Fruit fly (Drosophila melanogaster) whole organism, embryonic: ENCODE results near the gene Rm62.
A peak's percentile ranks its signal among the peaks of the same experiment; 100 is the strongest.

Source experiments
- Atf-2 ChIP-seq: fragments of 200-800 bp; sonication (Bioruptor generic); optimal IDR thresholded peaks from 2 replicates; lab custom pipeline; 2016; ENCODE audit warnings: missing biosample characterization, missing genetic modification characterization
- Atf6 ChIP-seq: fragments of 200-800 bp; sonication (Bioruptor generic); IDR thresholded peaks from 2 replicates; pipeline ENCODE4 v1.3.6; 2022; ENCODE audit warnings: missing biosample characterization, missing genetic modification characterization
- CG10147 ChIP-seq: fragments of 200-800 bp; sonication (Bioruptor generic); optimal IDR thresholded peaks from 2 replicates; lab custom pipeline; 2019; ENCODE audit warnings: missing biosample characterization, mild to moderate bottlenecking, missing genetic modification characterization, moderate library complexity
- CG10565 ChIP-seq: fragments of 200-800 bp; sonication (Bioruptor generic); optimal IDR thresholded peaks from 3 replicates; lab custom pipeline; 2016; ENCODE audit warnings: missing biosample characterization, mild to moderate bottlenecking, missing genetic modification characterization
- CG11456 ChIP-seq: fragments of 200-800 bp; sonication (Bioruptor generic); IDR thresholded peaks from 3 replicates; pipeline ENCODE4 v1.3.6; 2022; ENCODE audit warnings: missing biosample characterization, missing genetic modification characterization
- CG11504 ChIP-seq: fragments of 200-800 bp; sonication (Bioruptor generic); optimal IDR thresholded peaks from 3 replicates; lab custom pipeline; 2019; ENCODE audit warnings: missing biosample characterization, mild to moderate bottlenecking, missing genetic modification characterization, moderate library complexity
- CG12236 ChIP-seq: fragments of 200-800 bp; sonication (Bioruptor generic); optimal IDR thresholded peaks from 2 replicates; lab custom pipeline; 2016; ENCODE audit warnings: missing biosample characterization, missing genetic modification characterization
- CG12391 ChIP-seq: fragments of 200-800 bp; sonication (Bioruptor generic); optimal IDR thresholded peaks from 3 replicates; lab custom pipeline; 2018; ENCODE audit warnings: missing biosample characterization, mild to moderate bottlenecking, missing genetic modification characterization, moderate library complexity
- CG14050 ChIP-seq: fragments of 200-800 bp; sonication (Bioruptor generic); IDR thresholded peaks from 3 replicates; pipeline ENCODE4 v1.3.6; 2022; ENCODE audit warnings: missing biosample characterization, missing genetic modification characterization
- CG16863 ChIP-seq: fragments of 200-800 bp; sonication (Bioruptor generic); optimal IDR thresholded peaks from 3 replicates; lab custom pipeline; 2016; ENCODE audit warnings: missing biosample characterization, missing genetic modification characterization
- CG18476 ChIP-seq: fragments of 200-800 bp; sonication (Bioruptor generic); optimal IDR thresholded peaks from 2 replicates; lab custom pipeline; 2016; ENCODE audit warnings: missing biosample characterization, mild to moderate bottlenecking, missing genetic modification characterization
- CG2678 ChIP-seq: fragments of 200-800 bp; sonication (Bioruptor generic); optimal IDR thresholded peaks from 3 replicates; lab custom pipeline; 2019; ENCODE audit warnings: missing biosample characterization, mild to moderate bottlenecking, missing genetic modification characterization, moderate library complexity
- CG34422 ChIP-seq: fragments of 200-800 bp; sonication (Bioruptor generic); IDR thresholded peaks from 3 replicates; pipeline ENCODE4 v1.3.6; 2022; ENCODE audit warnings: missing biosample characterization, missing genetic modification characterization
- CG4404 ChIP-seq: fragments of 200-800 bp; sonication (Bioruptor generic); IDR thresholded peaks from 2 replicates; pipeline ENCODE4 v1.3.6; 2022; ENCODE audit warnings: missing biosample characterization, missing genetic modification characterization
- CG6654 ChIP-seq: fragments of 200-800 bp; sonication (Bioruptor generic); optimal IDR thresholded peaks from 2 replicates; lab custom pipeline; 2017; ENCODE audit warnings: missing biosample characterization, mild to moderate bottlenecking, missing genetic modification characterization
- CG7745 ChIP-seq: fragments of 200-800 bp; sonication (Bioruptor generic); optimal IDR thresholded peaks from 2 replicates; lab custom pipeline; 2018; ENCODE audit warnings: missing biosample characterization, mild to moderate bottlenecking, missing genetic modification characterization, moderate library complexity
- CG8388 ChIP-seq: fragments of 200-800 bp; sonication (Bioruptor generic); optimal IDR thresholded peaks from 2 replicates; lab custom pipeline; 2019; ENCODE audit warnings: missing biosample characterization, mild to moderate bottlenecking, missing genetic modification characterization, moderate library complexity
- CG9817 ChIP-seq: fragments of 200-800 bp; sonication (Bioruptor generic); optimal IDR thresholded peaks from 2 replicates; lab custom pipeline; 2018; ENCODE audit warnings: missing biosample characterization, mild to moderate bottlenecking, missing genetic modification characterization, moderate library complexity
- CoRest ChIP-seq: fragments of 200-800 bp; sonication (Bioruptor generic); optimal IDR thresholded peaks from 3 replicates; lab custom pipeline; 2018; ENCODE audit warnings: missing biosample characterization, mild to moderate bottlenecking, missing genetic modification characterization, moderate library complexity
- Deaf1 ChIP-seq: fragments of 200-800 bp; optimal IDR thresholded peaks from 3 replicates; lab custom pipeline; 2019; ENCODE audit warnings: missing biosample characterization, mild to moderate bottlenecking, missing genetic modification characterization, moderate library complexity
- Eip74EF ChIP-seq, 2 experiments: fragments of 200-800 bp in 1 of 2; fragments of >200 bp in 1 of 2; sonication (Bioruptor generic) in 1 of 2; optimal IDR thresholded peaks; 2 replicates each; lab custom pipeline; 2017 to 2019; ENCODE audit warnings: missing biosample characterization in 2 of 2, missing genetic modification characterization in 2 of 2, mild to moderate bottlenecking in 1 of 2, moderate library complexity in 1 of 2
- Fer3 ChIP-seq: fragments of 200-800 bp; sonication (Bioruptor generic); optimal IDR thresholded peaks from 2 replicates; lab custom pipeline; 2018; ENCODE audit warnings: missing biosample characterization, mild to moderate bottlenecking, missing genetic modification characterization, moderate library complexity
- HmgZ ChIP-seq: fragments of 200-800 bp; sonication (Bioruptor generic); optimal IDR thresholded peaks from 2 replicates; lab custom pipeline; 2018; ENCODE audit warnings: missing biosample characterization, mild to moderate bottlenecking, missing genetic modification characterization
- Hr78 ChIP-seq, 2 experiments: fragments of 200-800 bp in 1 of 2; fragments of >200 bp in 1 of 2; sonication (Bioruptor generic) in 1 of 2; optimal IDR thresholded peaks; 2 replicates each; lab custom pipeline; 2017 to 2019; ENCODE audit warnings: missing biosample characterization in 2 of 2, missing genetic modification characterization in 2 of 2, mild to moderate bottlenecking in 1 of 2, moderate library complexity in 1 of 2
- Jarid2 ChIP-seq: fragments of 200-800 bp; sonication (Bioruptor generic); optimal IDR thresholded peaks from 3 replicates; lab custom pipeline; 2017; ENCODE audit warnings: mild to moderate bottlenecking, missing biosample characterization, missing genetic modification reagents, missing genetic modification characterization
- MTF-1 ChIP-seq: fragments of 200-800 bp; sonication (Bioruptor generic); optimal IDR thresholded peaks from 2 replicates; lab custom pipeline; 2018; ENCODE audit warnings: missing biosample characterization, mild to moderate bottlenecking, missing genetic modification characterization, borderline replicate concordance
- NC2β ChIP-seq: fragments of 200-800 bp; sonication (Bioruptor generic); optimal IDR thresholded peaks from 2 replicates; lab custom pipeline; 2016; ENCODE audit warnings: missing biosample characterization, missing genetic modification characterization
- Sox102F ChIP-seq: fragments of 200-800 bp; sonication (Bioruptor generic); optimal IDR thresholded peaks from 2 replicates; lab custom pipeline; 2018; ENCODE audit warnings: missing biosample characterization, mild to moderate bottlenecking, missing genetic modification characterization, moderate library complexity
- Tbp ChIP-seq: fragments of >200 bp; optimal IDR thresholded peaks from 2 replicates; lab custom pipeline; 2018; ENCODE audit warnings: missing biosample characterization, missing genetic modification characterization
- aop ChIP-seq: fragments of 200-800 bp; sonication (Bioruptor generic); IDR thresholded peaks from 2 replicates; pipeline ENCODE4 v1.3.6; 2022; ENCODE audit warnings: missing biosample characterization, missing genetic modification characterization
- bab2 ChIP-seq: fragments of 200-800 bp; sonication (Bioruptor generic); optimal IDR thresholded peaks from 2 replicates; lab custom pipeline; 2016; ENCODE audit warnings: missing biosample characterization, missing genetic modification characterization
- bigmax ChIP-seq: fragments of 200-800 bp; sonication (Bioruptor generic); optimal IDR thresholded peaks from 2 replicates; lab custom pipeline; 2018; ENCODE audit warnings: missing biosample characterization, mild to moderate bottlenecking, missing genetic modification characterization
- bowl ChIP-seq: fragments of 200-800 bp; sonication (Bioruptor generic); IDR thresholded peaks from 2 replicates; pipeline ENCODE4 v1.3.6; 2022; ENCODE audit warnings: missing biosample characterization, missing genetic modification characterization
- eve ChIP-seq, 2 experiments: fragments of >200 bp; optimal IDR thresholded peaks; 2 replicates each; lab custom pipeline; 2017; ENCODE audit warnings: missing biosample characterization in 2 of 2, missing genetic modification characterization in 2 of 2
- ewg ChIP-seq: fragments of 200-800 bp; sonication (Bioruptor generic); optimal IDR thresholded peaks from 3 replicates; lab custom pipeline; 2017; ENCODE audit warnings: mild to moderate bottlenecking, missing biosample characterization, missing genetic modification reagents, missing genetic modification characterization
- grau ChIP-seq: fragments of 200-800 bp; optimal IDR thresholded peaks from 3 replicates; lab custom pipeline; 2019; ENCODE audit warnings: missing biosample characterization, mild to moderate bottlenecking, missing genetic modification characterization, moderate library complexity
- gt ChIP-seq: fragments of 200-800 bp; sonication (Bioruptor generic); IDR thresholded peaks from 2 replicates; pipeline ENCODE4 v1.3.6; 2022; ENCODE audit warnings: missing biosample characterization, missing genetic modification characterization
- h ChIP-seq: fragments of >200 bp; optimal IDR thresholded peaks from 2 replicates; lab custom pipeline; 2017
- inv ChIP-seq: fragments of 200-800 bp; sonication (Bioruptor generic); IDR thresholded peaks from 2 replicates; pipeline ENCODE4 v1.3.6; 2022; ENCODE audit warnings: missing biosample characterization, missing genetic modification characterization; ENCODE audit not compliant: partially characterized antibody
- lbe ChIP-seq: fragments of 200-800 bp; sonication (Bioruptor generic); optimal IDR thresholded peaks from 2 replicates; lab custom pipeline; 2016; ENCODE audit warnings: missing biosample characterization, mild to moderate bottlenecking, missing genetic modification characterization
- lmd ChIP-seq: fragments of 200-800 bp; sonication (Bioruptor generic); IDR thresholded peaks from 2 replicates; pipeline ENCODE4 v1.3.6; 2022; ENCODE audit warnings: missing biosample characterization, missing genetic modification characterization
- lov ChIP-seq, 2 experiments: fragments of 200-800 bp in 1 of 2; fragments of >200 bp in 1 of 2; sonication (Bioruptor generic) in 1 of 2; IDR thresholded peaks in 1 of 2; optimal IDR thresholded peaks in 1 of 2; 2 replicates in 1 of 2; 3 replicates in 1 of 2; pipeline versions ENCODE4 v1.3.6 to Lab custom; 2017 to 2022; ENCODE audit warnings: missing biosample characterization in 1 of 2, missing genetic modification characterization in 1 of 2
- org-1 ChIP-seq: fragments of 200-800 bp; sonication (Bioruptor generic); optimal IDR thresholded peaks from 2 replicates; lab custom pipeline; 2017; ENCODE audit warnings: missing biosample characterization, missing genetic modification characterization
- pb ChIP-seq: fragments of 200-800 bp; sonication (Bioruptor generic); optimal IDR thresholded peaks from 3 replicates; lab custom pipeline; 2016; ENCODE audit warnings: missing biosample characterization, missing genetic modification characterization
- peb ChIP-seq: fragments of 200-800 bp; sonication (Bioruptor generic); IDR thresholded peaks from 2 replicates; pipeline ENCODE4 v1.3.6; 2022; ENCODE audit warnings: missing biosample characterization, missing genetic modification characterization
- pnt ChIP-seq: fragments of 200-800 bp; sonication (Bioruptor generic); optimal IDR thresholded peaks from 3 replicates; lab custom pipeline; 2016; ENCODE audit warnings: missing biosample characterization, missing genetic modification characterization
- rib ChIP-seq: fragments of 200-800 bp; sonication (Bioruptor generic); IDR thresholded peaks from 2 replicates; pipeline ENCODE4 v1.3.6; 2022; ENCODE audit warnings: missing biosample characterization, missing genetic modification characterization
- sens ChIP-seq: fragments of 200-800 bp; sonication (Bioruptor generic); peaks from one replicate; lab custom pipeline; 2016; ENCODE audit warnings: missing biosample characterization, missing genetic modification characterization
- usp ChIP-seq: fragments of >200 bp; optimal IDR thresholded peaks from 2 replicates; lab custom pipeline; 2017; ENCODE audit warnings: missing biosample characterization, missing genetic modification characterization

The Rm62 gene

dm6 chr3R:6007123-6008000, 1.0 kb downstream of the Rm62 start (continued):
- no peak for TF ChIP-seq lmd
- TF ChIP-seq CG8388 (GFP tag; lab: Kevin White, UChicago) = no peak
- no peak for TF ChIP-seq bowl
- TF ChIP-seq MTF-1 (GFP tag; lab: Kevin White, UChicago) = peak; percentile 33
- no peak for TF ChIP-seq Sox102F (GFP tag; lab: Kevin White, UChicago)
- TF ChIP-seq peb (GFP tag; lab: Robert Waterston, UW) = no peak
- TF ChIP-seq CG10147 (GFP tag; lab: Kevin White, UChicago) = no peak
- TF ChIP-seq org-1 = no peak
- no peak for TF ChIP-seq CG4404
- no peak for TF ChIP-seq usp (GFP tag; lab: Kevin White, UChicago)
- no peak for TF ChIP-seq CG9817 (tag; lab: Kevin White, UChicago)
- TF ChIP-seq CG14050 (GFP tag; lab: Robert Waterston, UW) = no peak
- no peak for TF ChIP-seq eve (GFP tag; optimal IDR thresholded peaks at IDR 0.05; lab: Kevin White, UChicago)
- no peak for TF ChIP-seq Jarid2 (GFP tag; lab: Kevin White, UChicago)
- TF ChIP-seq sens (GFP tag; lab: Kevin White, UChicago) = peak; percentile 73
- no peak for TF ChIP-seq gt (GFP tag; lab: Robert Waterston, UW)
- no peak for TF ChIP-seq pnt (GFP tag; lab: Kevin White, UChicago)
- TF ChIP-seq Hr78 (GFP tag; optimal IDR thresholded peaks at IDR 0.05; lab: Kevin White, UChicago) = no peak
- TF ChIP-seq Atf6 (GFP tag; lab: Robert Waterston, UW) = no peak
- TF ChIP-seq CG18476 (GFP tag; lab: Kevin White, UChicago) = no peak
- peak; percentile 24 for TF ChIP-seq CG12391 (tag; lab: Kevin White, UChicago)
- peak; percentile 3 for TF ChIP-seq CG2678 (tag; lab: Kevin White, UChicago)
- TF ChIP-seq CG11456 = no peak
- no peak for TF ChIP-seq CoRest (tag; lab: Kevin White, UChicago)
- no peak for TF ChIP-seq Tbp (GFP tag; lab: Kevin White, UChicago)
- no peak for TF ChIP-seq aop
- TF ChIP-seq Deaf1 (tag; lab: Kevin White, UChicago) = peak; percentile 62
- peak; percentile 81 for TF ChIP-seq HmgZ (tag; lab: Kevin White, UChicago)
- TF ChIP-seq lov (optimal IDR thresholded peaks at IDR 0.05; lab: Kevin White, UChicago) = no peak
- TF ChIP-seq lov (GFP tag; IDR thresholded peaks at IDR 0.05; lab: Robert Waterston, UW) = no peak
- TF ChIP-seq CG6654 = no peak
- TF ChIP-seq CG34422 (GFP tag; lab: Robert Waterston, UW) = peak; percentile 58; the same call in 1 of the 3 replicates
- no peak for TF ChIP-seq pb
- TF ChIP-seq CG16863 = no peak
- TF ChIP-seq lbe = peak; percentile 50
- no peak for TF ChIP-seq h (lab: Kevin White, UChicago)
- peak; percentile 18 for TF ChIP-seq Fer3 (tag; lab: Kevin White, UChicago)
- no peak for TF ChIP-seq NC2β (GFP tag; lab: Kevin White, UChicago)
- TF ChIP-seq bigmax = peak; percentile 74
- TF ChIP-seq Atf-2 = no peak
- TF ChIP-seq rib (GFP tag; lab: Robert Waterston, UW) = peak; percentile 64
- no peak for TF ChIP-seq Eip74EF (GFP tag; optimal IDR thresholded peaks at IDR 0.05; lab: Kevin White, UChicago)
- TF ChIP-seq CG10565 (GFP tag; lab: Kevin White, UChicago) = no peak
- no peak; the same call in 1 of the 2 replicates for TF ChIP-seq inv
- no peak for TF ChIP-seq grau
- TF ChIP-seq bab2 (GFP tag; lab: Kevin White, UChicago) = no peak
- TF ChIP-seq CG11504 (tag; lab: Kevin White, UChicago) = no peak
- TF ChIP-seq CG12236 (GFP tag; lab: Kevin White, UChicago) = no peak
- no peak for TF ChIP-seq ewg
- no peak for TF ChIP-seq CG7745 (tag; lab: Kevin White, UChicago)
